Worm (Caenorhabditis elegans): ENCODE results near the gene F22B3.7.

The F22B3.7 gene

ce11 chrIV:11459684-11460083 lies 38.1 kb upstream of the F22B3.7 start, which contains the start of gene npr-3:
TSS of gene npr-3 (plus strand) at chrIV:11459984.
- TF ChIP-seq nhr-237 (tag; optimal IDR thresholded peaks at IDR 0.05) (no peak), C34F6.9 (tag; optimal IDR thresholded peaks at IDR 0.05) (no peak), mab-5 (tag; optimal IDR thresholded peaks at IDR 0.05) (no peak), elt-3 (tag; optimal IDR thresholded peaks at IDR 0.05) (no peak), nhr-6 (tag; optimal IDR thresholded peaks at IDR 0.05) (no peak), unc-39 (tag; optimal IDR thresholded peaks at IDR 0.05) (no peak), lin-11 (tag; optimal IDR thresholded peaks at IDR 0.05) (no peak), sma-9 (GFP tag; optimal IDR thresholded peaks at IDR 0.05) (no peak), sma-9 (tag; optimal IDR thresholded peaks at IDR 0.05) (no peak), Y55F3AM.14 (GFP tag; optimal IDR thresholded peaks at IDR 0.05) (no peak), nhr-25 (tag; optimal IDR thresholded peaks at IDR 0.05) (no peak), ceh-16 (tag; optimal IDR thresholded peaks at IDR 0.05) (no peak), mbf-1 (tag; optimal IDR thresholded peaks at IDR 0.05) (no peak), peb-1 (tag; optimal IDR thresholded peaks at IDR 0.05) (no peak), egl-27 (tag; optimal IDR thresholded peaks at IDR 0.05) (no peak), crh-2 (tag; optimal IDR thresholded peaks at IDR 0.05) (no peak), nhr-11 (tag; optimal IDR thresholded peaks at IDR 0.05) (no peak), nhr-129 (tag; optimal IDR thresholded peaks at IDR 0.05) (no peak), sem-4 (tag; optimal IDR thresholded peaks at IDR 0.05) (no peak), ztf-1 (GFP tag; conservative IDR thresholded peaks at IDR 0.05) (no peak), lin-39 (tag; optimal IDR thresholded peaks at IDR 0.05) (no peak)

ce11 chrIV:11458700-11459263 lies 37.2 kb upstream of the F22B3.7 start:
- no peak for TF ChIP-seq gmeb-1 (tag; optimal IDR thresholded peaks at IDR 0.05)
- TF ChIP-seq ZK546.5 (tag; optimal IDR thresholded peaks at IDR 0.05): no peak
- no peak for TF ChIP-seq nhr-77 (tag; optimal IDR thresholded peaks at IDR 0.05)
- no peak for TF ChIP-seq nhr-23 (tag; optimal IDR thresholded peaks at IDR 0.05)
- no peak for TF ChIP-seq nhr-25 (tag; optimal IDR thresholded peaks at IDR 0.05)
- TF ChIP-seq sem-4 (tag; optimal IDR thresholded peaks at IDR 0.05): no peak
- TF ChIP-seq sma-9 (GFP tag; optimal IDR thresholded peaks at IDR 0.05): no peak
- no peak for TF ChIP-seq sma-9 (tag; optimal IDR thresholded peaks at IDR 0.05)
- TF ChIP-seq mdl-1 (tag; optimal IDR thresholded peaks at IDR 0.05): no peak
- no peak for TF ChIP-seq nhr-21 (tag; optimal IDR thresholded peaks at IDR 0.05)
- no peak for TF ChIP-seq F13H6.1 (tag; optimal IDR thresholded peaks at IDR 0.05)
- no peak for TF ChIP-seq fos-1 (tag; optimal IDR thresholded peaks at IDR 0.05)
- TF ChIP-seq C34F6.9 (tag; optimal IDR thresholded peaks at IDR 0.05): no peak
- TF ChIP-seq ztf-4 (tag; optimal IDR thresholded peaks at IDR 0.05): no peak
- no peak for TF ChIP-seq egl-27 (tag; optimal IDR thresholded peaks at IDR 0.05)
- no peak for TF ChIP-seq lin-39 (tag; optimal IDR thresholded peaks at IDR 0.05)
- no peak for TF ChIP-seq zag-1 (tag; optimal IDR thresholded peaks at IDR 0.05)
- TF ChIP-seq R02D3.7 (tag; optimal IDR thresholded peaks at IDR 0.05): no peak
- TF ChIP-seq ztf-1 (GFP tag; conservative IDR thresholded peaks at IDR 0.05): no peak
- no peak for TF ChIP-seq ceh-82 (tag; optimal IDR thresholded peaks at IDR 0.05)
- TF ChIP-seq lin-11 (tag; optimal IDR thresholded peaks at IDR 0.05): no peak

- TF ChIP-seq egl-27 (tag; optimal IDR thresholded peaks at IDR 0.05): no peak
- no peak for TF ChIP-seq lin-11 (tag; optimal IDR thresholded peaks at IDR 0.05)
- no peak for TF ChIP-seq skn-1 (tag; optimal IDR thresholded peaks at IDR 0.05)
These were observed 34.2 kb upstream of the F22B3.7 start for ce11 chrIV:11455824-11456223.

- TF ChIP-seq mdl-1 (tag; optimal IDR thresholded peaks at IDR 0.05): no peak
- no peak for TF ChIP-seq nhr-11 (tag; optimal IDR thresholded peaks at IDR 0.05)
- TF ChIP-seq unc-55 (GFP tag; optimal IDR thresholded peaks at IDR 0.05): peak; percentile 37
- TF ChIP-seq mab-5 (tag; optimal IDR thresholded peaks at IDR 0.05): peak; percentile 66
- TF ChIP-seq alr-1 (tag; optimal IDR thresholded peaks at IDR 0.05): no peak
These were observed 31.3 kb upstream of the F22B3.7 start for ce11 chrIV:11452928-11453327.

ce11 chrIV:11438255-11438654 lies 16.7 kb upstream of the F22B3.7 start:
- TF ChIP-seq aly-2 (tag; optimal IDR thresholded peaks at IDR 0.05) (no peak), R02D3.7 (tag; optimal IDR thresholded peaks at IDR 0.05) (no peak), nhr-129 (tag; optimal IDR thresholded peaks at IDR 0.05) (peak; percentile 40), ztf-4 (tag; optimal IDR thresholded peaks at IDR 0.05) (no peak), nhr-11 (tag; optimal IDR thresholded peaks at IDR 0.05) (no peak), sem-4 (tag; optimal IDR thresholded peaks at IDR 0.05) (no peak), egl-27 (tag; optimal IDR thresholded peaks at IDR 0.05) (no peak), ztf-1 (GFP tag; conservative IDR thresholded peaks at IDR 0.05) (no peak), nhr-6 (tag; optimal IDR thresholded peaks at IDR 0.05) (no peak)

Data from whole organism, L2 larva.